Worm (Caenorhabditis elegans) whole organism, L4 larva: ENCODE results near the gene srxa-8.

Source experiments
- R02D3.7 ChIP-seq: fragments of 150-350 bp; sonication (generic microtip); optimal IDR thresholded peaks from 3 replicates; lab custom pipeline; 2014; ENCODE audit warnings: missing biosample characterization, missing genetic modification characterization
- aha-1 ChIP-seq: fragments of 150-350 bp; peaks from one replicate; lab custom pipeline; 2014; ENCODE audit warnings: missing biosample characterization, missing genetic modification characterization
- ceh-32 ChIP-seq: sonication (generic microtip); optimal IDR thresholded peaks from 2 replicates; lab custom pipeline; 2016; ENCODE audit warnings: mild to moderate bottlenecking, missing genetic modification characterization, missing compliant biosample characterization; ENCODE audit not compliant: poor library complexity
- daf-16 ChIP-seq, 3 experiments: sonication (generic microtip); optimal IDR thresholded peaks; 2 replicates each; lab custom pipeline; 2016 to 2017; ENCODE audit warnings: missing genetic modification characterization in 3 of 3, missing genetic modification reagents in 3 of 3, mild to moderate bottlenecking in 2 of 3, missing compliant biosample characterization in 2 of 3, missing biosample characterization in 1 of 3, moderate library complexity in 1 of 3
- dmd-8 ChIP-seq: fragments of 200-800 bp; sonication (Bioruptor generic); IDR thresholded peaks from 2 replicates; pipeline ENCODE4 v1.3.6; 2022; ENCODE audit warnings: missing genetic modification characterization, missing compliant biosample characterization
- egl-43 ChIP-seq: fragments of 200-800 bp; sonication (Bioruptor generic); IDR thresholded peaks from 2 replicates; pipeline ENCODE4 v1.3.6; 2022; ENCODE audit warnings: missing genetic modification reagents, missing genetic modification characterization, missing compliant biosample characterization
- fos-1 ChIP-seq: fragments of 150-350 bp; optimal IDR thresholded peaks from 2 replicates; lab custom pipeline; 2014; ENCODE audit warnings: missing biosample characterization, missing genetic modification characterization
- lin-1 ChIP-seq: fragments of 200-800 bp; sonication (Bioruptor generic); IDR thresholded peaks from 2 replicates; pipeline ENCODE4 v1.3.6; 2022; ENCODE audit warnings: missing genetic modification reagents, missing genetic modification characterization, missing compliant biosample characterization
- nhr-48 ChIP-seq: sonication (generic microtip); optimal IDR thresholded peaks from 2 replicates; lab custom pipeline; 2016; ENCODE audit warnings: mild to moderate bottlenecking, missing genetic modification characterization, missing compliant biosample characterization
- nhr-6 ChIP-seq: fragments of 150-350 bp; optimal IDR thresholded peaks from 2 replicates; lab custom pipeline; 2014; ENCODE audit warnings: missing biosample characterization, missing genetic modification characterization
- nhr-77 ChIP-seq: fragments of 150-350 bp; optimal IDR thresholded peaks from 2 replicates; lab custom pipeline; 2014; ENCODE audit warnings: missing biosample characterization, missing genetic modification characterization
- pha-4 ChIP-seq, 2 experiments: fragments of 150-350 bp in 1 of 2; fragments of 200-800 bp in 1 of 2; sonication (Bioruptor generic) in 1 of 2; IDR thresholded peaks in 1 of 2; optimal IDR thresholded peaks in 1 of 2; 2 replicates each; pipeline versions ENCODE4 v1.3.6 to Lab custom; 2014 to 2022; ENCODE audit warnings: missing genetic modification characterization in 2 of 2, missing genetic modification reagents in 2 of 2, missing biosample characterization in 1 of 2, missing compliant biosample characterization in 1 of 2
- pqm-1 ChIP-seq: sonication (generic microtip); optimal IDR thresholded peaks from 2 replicates; lab custom pipeline; 2017; ENCODE audit warnings: missing biosample characterization, missing genetic modification characterization
- sdz-12 ChIP-seq: fragments of 200-800 bp; sonication (Bioruptor generic); optimal IDR thresholded peaks from 2 replicates; lab custom pipeline; 2018; ENCODE audit warnings: mild to moderate bottlenecking, missing genetic modification characterization, missing compliant biosample characterization

ce11 chrX:13337728-13338127, 29.1 kb upstream of the srxa-8 start, which contains the start of gene ptr-24:
- TF ChIP-seq nhr-77 (tag; lab: Kevin White, UChicago) (no peak), pha-4 (GFP tag; IDR thresholded peaks at IDR 0.05; lab: Robert Waterston, UW) (no peak), pha-4 (tag; optimal IDR thresholded peaks at IDR 0.05; lab: Kevin White, UChicago) (no peak), pqm-1 (no peak), aha-1 (tag; lab: Kevin White, UChicago) (no peak), lin-1 (GFP tag; lab: Robert Waterston, UW) (no peak), dmd-8 (no peak), fos-1 (tag; lab: Kevin White, UChicago) (no peak), ceh-32 (tag; lab: Kevin White, UChicago) (no peak), nhr-48 (tag; lab: Kevin White, UChicago) (no peak), sdz-12 (GFP tag; lab: Kevin White, UChicago) (no peak), egl-43 (no peak), daf-16 (GFP tag; optimal IDR thresholded peaks at IDR 0.05; lab: Kevin White, UChicago) (no peak), daf-16 (tag; optimal IDR thresholded peaks at IDR 0.05; lab: Kevin White, UChicago) (no peak), nhr-6 (tag; lab: Kevin White, UChicago) (no peak), R02D3.7 (no peak)
